Worm (Caenorhabditis elegans): ENCODE results near the gene C05B5.1.

The C05B5.1 gene

ce11 chrIII:9993535-9993934 lies 5.3 kb upstream of the C05B5.1 start, which contains the start of gene C05B5.4:
C05B5.4 (plus strand) TSS chrIII:9993885.
- TF ChIP-seq somi-1 (GFP tag; optimal IDR thresholded peaks at IDR 0.05) (no peak), repo-1 (tag; optimal IDR thresholded peaks at IDR 0.05) (no peak), hlh-12 (tag; optimal IDR thresholded peaks at IDR 0.05) (no peak)

- TF ChIP-seq F23B12.7 (tag; optimal IDR thresholded peaks at IDR 0.05; ENCODE audit: insufficient read depth) (no peak), unc-62 (GFP tag; optimal IDR thresholded peaks at IDR 0.05) (no peak), B0019.2 (GFP tag; conservative IDR thresholded peaks at IDR 0.05) (no peak), mcd-1 (GFP tag; IDR thresholded peaks at IDR 0.05) (no peak), athp-1 (tag; optimal IDR thresholded peaks at IDR 0.05) (no peak), egrh-3 (GFP tag; IDR thresholded peaks at IDR 0.05) (no peak), rcor-1 (GFP tag; IDR thresholded peaks at IDR 0.05) (no peak), ZK185.1 (tag; optimal IDR thresholded peaks at IDR 0.05; ENCODE audit: poor library complexity, severe bottlenecking) (no peak), ceh-58 (GFP tag; IDR thresholded peaks at IDR 0.05) (no peak), cebp-1 (GFP tag; IDR thresholded peaks at IDR 0.05) (no peak), cebp-1 (tag; optimal IDR thresholded peaks at IDR 0.05) (no peak), let-526 (GFP tag; IDR thresholded peaks at IDR 0.05) (no peak), cebp-2 (GFP tag; IDR thresholded peaks at IDR 0.05) (no peak), K12H6.12 (tag; optimal IDR thresholded peaks at IDR 0.05) (no peak), dpff-1 (tag; optimal IDR thresholded peaks at IDR 0.05) (no peak), chd-7 (tag; optimal IDR thresholded peaks at IDR 0.05) (no peak), die-1 (tag; optimal IDR thresholded peaks at IDR 0.05) (no peak), ztf-3 (GFP tag; optimal IDR thresholded peaks at IDR 0.05) (no peak), ztf-26 (tag; optimal IDR thresholded peaks at IDR 0.05) (no peak), madf-8 (GFP tag; conservative IDR thresholded peaks at IDR 0.05) (no peak), nhr-90 (tag; optimal IDR thresholded peaks at IDR 0.05) (no peak)
Measured at ce11 chrIII:9991324-9991723, 3.1 kb upstream of the C05B5.1 start.

ce11 chrIII:9986827-9987429 lies 1.3 kb downstream of the C05B5.1 start, which contains the start of gene C05B5.12:
C05B5.12 (plus strand) TSS chrIII:9987379.
- TF ChIP-seq die-1 (tag; optimal IDR thresholded peaks at IDR 0.05) (no peak), ztf-3 (GFP tag; optimal IDR thresholded peaks at IDR 0.05) (no peak), snpc-4 (GFP tag; optimal IDR thresholded peaks at IDR 0.05) (no peak), snpc-4 (tag; optimal IDR thresholded peaks at IDR 0.05) (no peak), madf-10 (tag; optimal IDR thresholded peaks at IDR 0.05) (no peak), chd-7 (tag; optimal IDR thresholded peaks at IDR 0.05) (no peak), lag-1 (GFP tag; IDR thresholded peaks at IDR 0.05) (no peak), F22D6.2 (tag; optimal IDR thresholded peaks at IDR 0.05) (no peak), K12H6.12 (tag; optimal IDR thresholded peaks at IDR 0.05) (no peak), ceh-40 (GFP tag; IDR thresholded peaks at IDR 0.05) (no peak), lsy-27 (tag; optimal IDR thresholded peaks at IDR 0.05; ENCODE audit: borderline replicate concordance, insufficient read depth) (no peak), lin-54 (GFP tag; optimal IDR thresholded peaks at IDR 0.05) (no peak), repo-1 (tag; optimal IDR thresholded peaks at IDR 0.05) (no peak), ZK185.1 (tag; optimal IDR thresholded peaks at IDR 0.05; ENCODE audit: poor library complexity, severe bottlenecking) (no peak), dpl-1 (GFP tag; optimal IDR thresholded peaks at IDR 0.05) (no peak), bed-1 (GFP tag; IDR thresholded peaks at IDR 0.05) (no peak), lir-1 (GFP tag; conservative IDR thresholded peaks at IDR 0.05) (no peak), dpff-1 (tag; optimal IDR thresholded peaks at IDR 0.05) (no peak), madf-3 (GFP tag; IDR thresholded peaks at IDR 0.05) (no peak), nhr-27 (tag; optimal IDR thresholded peaks at IDR 0.05) (no peak), egl-44 (GFP tag; IDR thresholded peaks at IDR 0.05) (no peak)

Measured in whole organism, young adult.